Worm (Caenorhabditis elegans) whole organism, late embryonic: ENCODE measurements around the gene F59A6.3.

Experiments used
- C08G9.2 ChIP-seq: sonication (generic microtip); optimal IDR thresholded peaks from 2 replicates; lab custom pipeline; 2016; ENCODE audit warnings: mild to moderate bottlenecking, missing genetic modification characterization, moderate library complexity, missing compliant biosample characterization
- C38D4.7 ChIP-seq: fragments of 200-800 bp; sonication (Bioruptor generic); optimal IDR thresholded peaks from 2 replicates; lab custom pipeline; 2018; ENCODE audit warnings: mild to moderate bottlenecking, missing genetic modification characterization, moderate library complexity, missing compliant biosample characterization
- F13H6.1 ChIP-seq: sonication (generic microtip); optimal IDR thresholded peaks from 2 replicates; lab custom pipeline; 2016; ENCODE audit warnings: missing genetic modification characterization, missing compliant biosample characterization
- T23F11.4 ChIP-seq: fragments of 200-800 bp; sonication (Bioruptor generic); optimal IDR thresholded peaks from 2 replicates; lab custom pipeline; 2018; ENCODE audit warnings: mild to moderate bottlenecking, missing genetic modification characterization, missing compliant biosample characterization
- ama-1 ChIP-seq: fragments of 150-350 bp; optimal IDR thresholded peaks from 2 replicates; lab custom pipeline; 2014
- ceh-14 ChIP-seq: sonication (generic microtip); optimal IDR thresholded peaks from 2 replicates; lab custom pipeline; 2016; ENCODE audit warnings: missing genotype, missing genetic modification characterization, missing compliant biosample characterization
- ceh-18 ChIP-seq: sonication (generic microtip); optimal IDR thresholded peaks from 2 replicates; lab custom pipeline; 2016; ENCODE audit warnings: missing genetic modification characterization, missing compliant biosample characterization
- ceh-19 ChIP-seq: fragments of 200-800 bp; sonication (Bioruptor generic); optimal IDR thresholded peaks from 2 replicates; lab custom pipeline; 2018; ENCODE audit warnings: mild to moderate bottlenecking, missing genetic modification characterization, missing compliant biosample characterization
- ceh-24 ChIP-seq: sonication (generic microtip); optimal IDR thresholded peaks from 2 replicates; lab custom pipeline; 2016; ENCODE audit warnings: mild to moderate bottlenecking, missing genetic modification characterization, missing compliant biosample characterization
- ceh-34 ChIP-seq: sonication (generic microtip); optimal IDR thresholded peaks from 2 replicates; lab custom pipeline; 2016; ENCODE audit warnings: mild to moderate bottlenecking, missing genetic modification characterization, missing compliant biosample characterization
- ceh-48 ChIP-seq: sonication (generic microtip); optimal IDR thresholded peaks from 2 replicates; lab custom pipeline; 2016; ENCODE audit warnings: missing genetic modification characterization, inconsistent platforms, missing compliant biosample characterization
- ceh-6 ChIP-seq: fragments of 200-800 bp; sonication (Bioruptor generic); optimal IDR thresholded peaks from 2 replicates; lab custom pipeline; 2018; ENCODE audit warnings: mild to moderate bottlenecking, missing genetic modification characterization, missing compliant biosample characterization
- dmd-4 ChIP-seq: sonication (generic microtip); optimal IDR thresholded peaks from 2 replicates; lab custom pipeline; 2016; ENCODE audit warnings: borderline replicate concordance, missing genetic modification characterization, missing compliant biosample characterization
- dve-1 ChIP-seq: sonication (generic microtip); optimal IDR thresholded peaks from 2 replicates; lab custom pipeline; 2017; ENCODE audit warnings: antibody characterized with exemption, mild to moderate bottlenecking, missing genetic modification characterization, missing compliant biosample characterization
- elt-2 ChIP-seq: sonication (generic microtip); optimal IDR thresholded peaks from 2 replicates; lab custom pipeline; 2016; ENCODE audit warnings: missing genetic modification reagents, missing genetic modification characterization, missing compliant biosample characterization
- elt-4 ChIP-seq: sonication (generic microtip); optimal IDR thresholded peaks from 2 replicates; lab custom pipeline; 2016; ENCODE audit warnings: missing genetic modification characterization, missing compliant biosample characterization
- ets-4 ChIP-seq: sonication (generic microtip); optimal IDR thresholded peaks from 2 replicates; lab custom pipeline; 2016; ENCODE audit warnings: missing genetic modification characterization, missing compliant biosample characterization
- fax-1 ChIP-seq: sonication (generic microtip); optimal IDR thresholded peaks from 2 replicates; lab custom pipeline; 2016; ENCODE audit warnings: missing genotype, missing genetic modification characterization, missing compliant biosample characterization
- fkh-10 ChIP-seq: fragments of 150-350 bp; optimal IDR thresholded peaks from 2 replicates; lab custom pipeline; 2014; ENCODE audit warnings: missing biosample characterization, missing genetic modification reagents, missing genetic modification characterization
- fkh-6 ChIP-seq: sonication (generic microtip); optimal IDR thresholded peaks from 2 replicates; lab custom pipeline; 2016; ENCODE audit warnings: missing genetic modification characterization, missing compliant biosample characterization
- hlh-13 ChIP-seq: fragments of 200-800 bp; sonication (Bioruptor generic); optimal IDR thresholded peaks from 2 replicates; lab custom pipeline; 2018; ENCODE audit warnings: mild to moderate bottlenecking, missing genetic modification characterization, missing compliant biosample characterization
- hlh-30 ChIP-seq: sonication (generic microtip); optimal IDR thresholded peaks from 2 replicates; lab custom pipeline; 2017; ENCODE audit warnings: antibody characterized with exemption, missing genetic modification characterization, missing compliant biosample characterization; ENCODE audit not compliant: insufficient read depth
- hlh-6 ChIP-seq: sonication (generic microtip); optimal IDR thresholded peaks from 2 replicates; lab custom pipeline; 2016; ENCODE audit warnings: missing genotype, missing genetic modification characterization, missing compliant biosample characterization
- hlh-8 ChIP-seq: sonication (generic microtip); optimal IDR thresholded peaks from 2 replicates; lab custom pipeline; 2016; ENCODE audit warnings: missing genotype, missing genetic modification characterization, missing compliant biosample characterization
- lin-11 ChIP-seq: fragments of 200-800 bp; sonication (Bioruptor generic); optimal IDR thresholded peaks from 2 replicates; lab custom pipeline; 2018; ENCODE audit warnings: mild to moderate bottlenecking, missing genetic modification characterization, missing compliant biosample characterization
- madf-2 ChIP-seq: sonication (generic microtip); optimal IDR thresholded peaks from 2 replicates; lab custom pipeline; 2017; ENCODE audit warnings: missing genetic modification characterization, missing compliant biosample characterization
- mec-3 ChIP-seq: sonication (generic microtip); optimal IDR thresholded peaks from 2 replicates; lab custom pipeline; 2016; ENCODE audit warnings: borderline replicate concordance, missing genetic modification characterization, missing compliant biosample characterization
- nfya-1 ChIP-seq: sonication (generic microtip); optimal IDR thresholded peaks from 2 replicates; lab custom pipeline; 2017; ENCODE audit warnings: missing genetic modification characterization, mild to moderate bottlenecking, missing compliant biosample characterization, antibody characterized with exemption, moderate library complexity
- nhr-11 ChIP-seq: fragments of 150-350 bp; optimal IDR thresholded peaks from 2 replicates; lab custom pipeline; 2014; ENCODE audit warnings: missing biosample characterization, missing genetic modification characterization
- pag-3 ChIP-seq: sonication (generic microtip); optimal IDR thresholded peaks from 2 replicates; lab custom pipeline; 2016; ENCODE audit warnings: missing compliant biosample characterization, missing genetic modification characterization, borderline replicate concordance
- pha-2 ChIP-seq: sonication (generic microtip); optimal IDR thresholded peaks from 2 replicates; lab custom pipeline; 2017; ENCODE audit warnings: mild to moderate bottlenecking, missing genetic modification characterization, missing compliant biosample characterization
- pha-4 ChIP-seq: fragments of 150-350 bp; optimal IDR thresholded peaks from 2 replicates; lab custom pipeline; 2018; ENCODE audit warnings: missing biosample characterization, missing genetic modification reagents, missing genetic modification characterization
- sdc-2 ChIP-seq: sonication (generic microtip); optimal IDR thresholded peaks from 2 replicates; lab custom pipeline; 2016; ENCODE audit warnings: missing genotype, missing genetic modification characterization, missing compliant biosample characterization
- tbx-2 ChIP-seq: sonication (generic microtip); optimal IDR thresholded peaks from 2 replicates; lab custom pipeline; 2016; ENCODE audit warnings: missing genetic modification characterization, missing compliant biosample characterization
- tbx-7 ChIP-seq: sonication (generic microtip); optimal IDR thresholded peaks from 2 replicates; lab custom pipeline; 2016; ENCODE audit warnings: missing genotype, missing genetic modification characterization, missing compliant biosample characterization
- unc-55 ChIP-seq: sonication (generic microtip); optimal IDR thresholded peaks from 2 replicates; lab custom pipeline; 2017; ENCODE audit warnings: missing biosample characterization, missing genetic modification reagents, missing genetic modification characterization
- unc-86 ChIP-seq: sonication (generic microtip); optimal IDR thresholded peaks from 2 replicates; lab custom pipeline; 2016; ENCODE audit warnings: missing genetic modification characterization, missing compliant biosample characterization
- ztf-16 ChIP-seq: sonication (generic microtip); optimal IDR thresholded peaks from 2 replicates; lab custom pipeline; 2017; ENCODE audit warnings: missing genetic modification characterization, missing compliant biosample characterization

The F59A6.3 gene

DNA sequence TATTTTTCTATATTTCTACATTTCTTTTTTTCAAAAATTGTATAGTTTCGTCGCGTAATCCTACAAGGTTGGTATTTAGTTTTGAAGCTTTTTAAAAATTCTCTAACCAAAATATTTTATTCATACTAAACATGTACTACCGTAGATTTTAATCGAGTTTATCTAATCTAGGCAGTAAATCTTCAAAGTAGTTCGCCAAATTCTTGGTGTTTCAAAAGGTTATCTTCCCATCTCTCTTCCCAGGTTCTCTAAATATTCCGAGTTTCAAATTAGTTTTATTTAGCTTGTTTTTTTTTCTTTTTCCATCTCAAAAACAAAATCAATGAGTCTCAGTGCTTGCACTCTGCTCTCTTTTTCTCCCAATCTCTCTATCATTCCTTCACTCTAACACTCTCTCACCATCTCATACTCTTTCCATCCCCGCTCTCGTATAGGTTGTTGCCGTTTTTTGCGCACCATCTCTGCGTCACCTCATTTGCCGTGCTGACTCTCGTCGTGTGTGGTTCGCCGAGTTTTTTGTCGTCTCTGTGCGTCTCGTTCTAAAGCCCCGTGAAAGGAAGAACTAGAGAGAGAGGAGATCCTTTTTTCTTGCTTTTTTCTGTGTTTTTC lies 8.9 kb downstream of the F59A6.3 start (continued):
- TF ChIP-seq C38D4.7 (GFP tag; lab: Kevin White, UChicago) (no peak), hlh-6 (peak; percentile 16), F13H6.1 (tag; lab: Kevin White, UChicago) (peak; percentile 25), pag-3 (tag; lab: Kevin White, UChicago) (no peak), elt-2 (tag; lab: Kevin White, UChicago) (no peak)
- TF ChIP-seq, all 69 proteins: peak for 14

ce11 chrII:5018578-5018977 lies 10.4 kb downstream of the F59A6.3 start:
- no peak for TF ChIP-seq madf-2 (tag; lab: Kevin White, UChicago)
- no peak for TF ChIP-seq lin-11 (tag; lab: Kevin White, UChicago)
- no peak for TF ChIP-seq nhr-11
- TF ChIP-seq pha-2 (tag; lab: Kevin White, UChicago), result no peak
- no peak for TF ChIP-seq mec-3
- TF ChIP-seq ceh-48, result no peak
- TF ChIP-seq dve-1 (tag; lab: Kevin White, UChicago), result no peak
- no peak for TF ChIP-seq C08G9.2 (tag; lab: Kevin White, UChicago)
- TF ChIP-seq fax-1 (tag; lab: Kevin White, UChicago), result no peak
- no peak for TF ChIP-seq ceh-18 (tag; lab: Kevin White, UChicago)
- TF ChIP-seq hlh-8 (tag; lab: Kevin White, UChicago), result no peak
- TF ChIP-seq hlh-6, result no peak
- TF ChIP-seq unc-55 (GFP tag; lab: Kevin White, UChicago), result no peak
- TF ChIP-seq fkh-6, result no peak

ce11 chrII:5019389-5020108 lies 11.4 kb downstream of the F59A6.3 start:
- TF ChIP-seq hlh-13 (GFP tag; lab: Kevin White, UChicago) (no peak), ceh-14 (no peak), elt-4 (tag; lab: Kevin White, UChicago) (no peak), ceh-24 (tag; lab: Kevin White, UChicago) (no peak), T23F11.4 (GFP tag; lab: Kevin White, UChicago) (no peak), ztf-16 (tag; lab: Kevin White, UChicago) (no peak), tbx-7 (tag; lab: Kevin White, UChicago) (no peak), dve-1 (tag; lab: Kevin White, UChicago) (no peak), elt-2 (tag; lab: Kevin White, UChicago) (peak; percentile 93)
- TF ChIP-seq, all 69 proteins: peak for 1

DNA sequence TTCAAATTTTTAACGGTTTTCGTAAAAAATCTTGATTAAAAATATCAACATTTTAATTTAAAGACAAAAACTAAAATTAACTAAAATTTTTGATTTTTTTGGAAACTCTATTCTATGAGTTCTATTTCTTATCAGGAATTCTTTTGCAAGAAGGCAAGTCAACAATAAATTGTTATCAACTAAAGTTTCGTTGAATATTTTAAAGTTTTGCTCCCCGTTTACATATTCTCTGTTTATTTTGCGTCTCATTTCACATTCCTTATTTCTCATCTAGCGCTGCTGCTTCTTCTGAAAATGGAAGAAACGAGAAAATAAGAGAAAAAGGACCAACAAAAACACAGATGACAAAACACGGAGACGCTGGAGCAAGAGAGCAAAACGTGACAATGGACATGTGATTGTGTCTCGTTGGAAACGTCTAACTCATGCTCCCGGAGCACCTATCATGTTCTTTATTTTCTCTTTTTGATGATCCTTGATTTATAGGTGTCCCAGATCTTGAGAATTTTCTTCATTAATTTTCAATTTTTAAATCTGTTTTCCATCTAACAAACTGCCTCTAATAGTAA lies 12.5 kb downstream of the F59A6.3 start:
- TF ChIP-seq ets-4, result no peak
- TF ChIP-seq elt-2 (tag; lab: Kevin White, UChicago), result peak; percentile 74
- no peak for TF ChIP-seq hlh-8 (tag; lab: Kevin White, UChicago)

ce11 chrII:5021518-5021917 lies 13.4 kb downstream of the F59A6.3 start:
- TF ChIP-seq tbx-7 (tag; lab: Kevin White, UChicago), result no peak
- TF ChIP-seq ceh-34 (tag; lab: Kevin White, UChicago), result no peak
- TF ChIP-seq hlh-6, result no peak
- TF ChIP-seq hlh-30, result no peak

ce11 chrII:5022381-5022855 lies 14.3 kb downstream of the F59A6.3 start, which contains the start of the genes nsy-1 and F59A6.13:
Gene nsy-1 (plus strand): TSS chrII:5022757.
Gene F59A6.13 (plus strand): TSS chrII:5022805.
- no peak for TF ChIP-seq sdc-2 (tag; lab: Kevin White, UChicago)
- no peak for TF ChIP-seq ama-1 (lab: Kevin White, UChicago)
- TF ChIP-seq nfya-1 (tag; lab: Kevin White, UChicago), result no peak
- TF ChIP-seq C08G9.2 (tag; lab: Kevin White, UChicago), result no peak
- no peak for TF ChIP-seq lin-11 (tag; lab: Kevin White, UChicago)
- no peak for TF ChIP-seq tbx-2 (tag; lab: Kevin White, UChicago)
- no peak for TF ChIP-seq ceh-6 (GFP tag; lab: Kevin White, UChicago)
- TF ChIP-seq dmd-4, result no peak
- no peak for TF ChIP-seq pha-4 (tag; lab: Kevin White, UChicago)
- no peak for TF ChIP-seq ceh-19
- TF ChIP-seq nhr-11, result no peak
- TF ChIP-seq ceh-18 (tag; lab: Kevin White, UChicago), result no peak
- TF ChIP-seq C38D4.7 (GFP tag; lab: Kevin White, UChicago), result no peak
- no peak for TF ChIP-seq ceh-24 (tag; lab: Kevin White, UChicago)
- TF ChIP-seq fkh-10 (GFP tag; lab: Kevin White, UChicago), result no peak
- no peak for TF ChIP-seq unc-86
- TF ChIP-seq, all 69 proteins: peak for 0
